Worm (Caenorhabditis elegans): Measurements from ENCODE around the gene ZC132.11.
"Not testable (repeated sequence)": the region's sequence is repeated elsewhere in the genome, so short reads cannot be mapped to it uniquely, and the experiment has no call there.

ZC132.11 gene

DNA sequence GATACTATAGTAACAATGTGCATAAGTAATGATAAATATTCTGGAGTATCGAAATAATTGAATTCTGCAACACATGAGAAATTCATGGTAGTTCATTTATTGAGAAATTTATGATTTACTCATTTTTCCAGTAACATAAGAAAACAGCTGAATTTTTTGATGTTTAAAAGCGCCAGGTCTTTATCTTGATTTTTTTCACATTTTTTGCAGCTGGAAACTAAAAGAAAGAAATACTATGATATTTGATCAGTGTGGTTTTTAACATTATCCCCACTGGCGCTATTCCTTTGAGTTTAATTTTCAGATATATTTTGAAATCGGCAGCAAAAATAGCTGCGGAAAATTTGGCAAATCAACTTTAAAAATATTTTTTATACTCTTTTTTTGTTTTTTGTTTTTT lies 5.1 kb downstream of the ZC132.11 start, which contains the start of gene srh-194:
srh-194 (minus strand) TSS at position 101 of the 400 bp plus-strand sequence.
- TF ChIP-seq lin-35 (GFP tag; optimal IDR thresholded peaks at IDR 0.05); egrh-3 (GFP tag; IDR thresholded peaks at IDR 0.05); akir-1 (GFP tag; optimal IDR thresholded peaks at IDR 0.05): not testable (repeated sequence)

- TF ChIP-seq unc-130 (GFP tag; optimal IDR thresholded peaks at IDR 0.05); pbrm-1 (GFP tag; IDR thresholded peaks at IDR 0.05); D2030.7 (GFP tag; IDR thresholded peaks at IDR 0.05): not testable (repeated sequence)
These were observed 8.4 kb downstream of the ZC132.11 start, which contains the start of gene srh-193 for ce11 chrV:4290093-4290492. srh-193 (minus strand) TSS chrV:4290193.

DNA sequence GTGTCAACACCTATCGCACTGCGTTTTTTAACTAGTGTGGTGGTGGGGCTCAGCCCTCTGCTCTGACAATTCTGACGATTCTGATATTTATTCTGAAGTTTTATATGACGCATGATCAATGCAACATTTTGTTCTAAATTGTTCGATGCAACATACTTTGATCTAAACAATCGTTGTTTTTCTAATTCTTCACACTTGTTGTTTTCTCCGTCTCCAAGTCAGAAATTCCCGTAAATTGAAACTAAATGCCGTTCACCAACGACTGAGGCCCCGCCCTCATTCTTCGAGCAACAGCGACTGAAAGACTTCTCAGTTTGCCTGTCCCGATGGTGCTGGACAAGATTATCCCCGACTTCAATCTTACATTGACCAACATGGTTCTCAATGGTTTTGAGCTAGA lies 13.7 kb downstream of the ZC132.11 start, which contains the start of gene srt-19:
srt-19 (plus strand) TSS at position 301 of the 400 bp plus-strand sequence.
- not testable (repeated sequence) for TF ChIP-seq unc-62 (GFP tag; optimal IDR thresholded peaks at IDR 0.05); cebp-2 (GFP tag; IDR thresholded peaks at IDR 0.05); B0261.1 (tag; optimal IDR thresholded peaks at IDR 0.05)

- TF ChIP-seq hmg-20 (GFP tag; IDR thresholded peaks at IDR 0.05); hrde-1 (tag; optimal IDR thresholded peaks at IDR 0.05; ENCODE audit: borderline replicate concordance); ekl-4 (GFP tag; IDR thresholded peaks at IDR 0.05): not testable (repeated sequence)
These were observed 16.8 kb downstream of the ZC132.11 start, which contains the start of gene srt-37 for ce11 chrV:4281699-4282098. srt-37 (minus strand) TSS chrV:4281799.

- TF ChIP-seq mes-4 (tag; optimal IDR thresholded peaks at IDR 0.05); F49E8.2 (tag; optimal IDR thresholded peaks at IDR 0.05; ENCODE audit: insufficient read depth); madf-10 (tag; optimal IDR thresholded peaks at IDR 0.05): not testable (repeated sequence)
These were observed 19.7 kb downstream of the ZC132.11 start, which contains the start of gene srt-20 for ce11 chrV:4278735-4279134. srt-20 (minus strand) TSS chrV:4278835.

- TF ChIP-seq zfh-2 (GFP tag; conservative IDR thresholded peaks at IDR 0.05) (no peak), F57C9.4 (tag; optimal IDR thresholded peaks at IDR 0.05) (no peak), cebp-2 (GFP tag; IDR thresholded peaks at IDR 0.05) (no peak), madf-10 (tag; optimal IDR thresholded peaks at IDR 0.05) (no peak), lin-35 (GFP tag; optimal IDR thresholded peaks at IDR 0.05) (no peak)
These were observed 25.1 kb downstream of the ZC132.11 start for ce11 chrV:4273372-4273771.

DNA sequence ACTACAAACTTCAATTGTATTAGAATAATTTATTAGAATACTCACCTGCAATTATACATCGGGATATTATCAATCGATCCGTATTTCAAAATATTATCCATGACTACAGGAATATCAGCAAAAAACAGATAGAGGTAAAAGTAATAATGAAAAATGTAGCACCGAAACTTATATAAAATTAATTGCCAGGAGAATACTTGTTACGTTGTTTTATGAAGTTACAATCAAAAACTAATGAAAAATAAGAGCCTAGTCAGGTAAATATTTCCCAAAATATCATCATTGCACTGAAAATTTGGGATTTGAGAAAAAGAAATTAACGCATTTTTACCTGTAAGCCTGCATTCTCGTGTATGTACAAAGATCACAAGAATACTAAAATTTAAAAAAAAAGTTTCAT lies 27.2 kb downstream of the ZC132.11 start, which contains the start of gene srt-38:
srt-38 (minus strand) TSS at position 101 of the 400 bp plus-strand sequence.
- TF ChIP-seq attf-5 (GFP tag; optimal IDR thresholded peaks at IDR 0.05); madf-6 (GFP tag; IDR thresholded peaks at IDR 0.05); nhr-120 (GFP tag; IDR thresholded peaks at IDR 0.05): not testable (repeated sequence)

ce11 chrV:4268213-4268612 lies 30.3 kb downstream of the ZC132.11 start, which contains the start of gene srt-36:
srt-36 (minus strand) TSS chrV:4268313.
- TF ChIP-seq nhr-80 (tag; optimal IDR thresholded peaks at IDR 0.05); lin-26 (GFP tag; IDR thresholded peaks at IDR 0.05); ztf-18 (tag; optimal IDR thresholded peaks at IDR 0.05): not testable (repeated sequence)

DNA sequence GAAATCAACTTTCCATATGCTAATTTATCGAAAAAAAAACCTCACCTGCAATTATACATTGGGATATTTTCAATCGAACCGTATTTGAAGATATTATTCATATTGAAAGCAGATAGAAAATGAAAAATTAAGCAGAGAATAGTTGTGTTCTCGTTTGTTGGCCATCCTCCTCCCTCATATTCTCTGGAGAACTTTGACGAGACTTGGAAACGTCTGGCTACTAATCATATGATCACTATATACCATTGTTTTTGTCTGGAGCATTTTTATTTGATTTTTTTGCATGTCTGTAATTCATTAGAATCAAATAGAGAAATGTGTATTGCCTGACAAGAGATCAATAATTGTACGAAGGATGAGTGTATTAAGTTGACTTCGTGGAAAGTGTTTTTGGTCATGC lies 34.0 kb downstream of the ZC132.11 start, which contains the start of gene srt-35:
srt-35 (minus strand) TSS at position 101 of the 400 bp plus-strand sequence.
- no peak for TF ChIP-seq zfh-2 (GFP tag; conservative IDR thresholded peaks at IDR 0.05)

Measured in whole organism, young adult.